Worm (Caenorhabditis elegans) whole organism, L4/young adult: ENCODE measurements around the gene sto-4.

ENCODE experiments used
- W03F9.2 ChIP-seq: fragments of 150-350 bp; optimal IDR thresholded peaks from 2 replicates; lab custom pipeline; 2014; ENCODE audit warnings: missing biosample characterization, missing genetic modification characterization
- dao-5 ChIP-seq: sonication (generic microtip); optimal IDR thresholded peaks from 2 replicates; lab custom pipeline; 2016; ENCODE audit warnings: missing genotype, missing genetic modification characterization, moderate library complexity, missing compliant biosample characterization
- him-1 ChIP-seq: sonication (generic microtip); optimal IDR thresholded peaks from 2 replicates; lab custom pipeline; 2016; ENCODE audit warnings: missing genotype, missing genetic modification reagents, missing genetic modification characterization, missing compliant biosample characterization

- no peak for TF ChIP-seq him-1 (tag; lab: Kevin White, UChicago)
- no peak for TF ChIP-seq dao-5
- TF ChIP-seq W03F9.2: no peak
Observed at ce11 chrX:11687836-11688319, 44.0 kb downstream of the sto-4 start, which contains the start of gene C44C10.7.
